Worm (Caenorhabditis elegans) whole organism, mixed stage, embryonic: ENCODE data around the gene lin-12.

ENCODE experiments used
- M03D4.4 ChIP-seq: sonication (generic microtip); optimal IDR thresholded peaks from 2 replicates; lab custom pipeline; 2017; ENCODE audit warnings: mild to moderate bottlenecking, missing genetic modification characterization, missing compliant biosample characterization
- bed-3 ChIP-seq: fragments of 200-800 bp; sonication (Bioruptor generic); optimal IDR thresholded peaks from 3 replicates; lab custom pipeline; 2018; ENCODE audit warnings: mild to moderate bottlenecking, missing genetic modification characterization, moderate library complexity, missing compliant biosample characterization
- blmp-1 ChIP-seq: fragments of 150-350 bp; optimal IDR thresholded peaks from 2 replicates; lab custom pipeline; 2014; ENCODE audit warnings: missing biosample characterization, missing genetic modification characterization
- ceh-43 ChIP-seq: fragments of 200-800 bp; sonication (Bioruptor generic); optimal IDR thresholded peaks from 2 replicates; lab custom pipeline; 2018; ENCODE audit warnings: mild to moderate bottlenecking, missing genetic modification characterization, moderate library complexity, missing compliant biosample characterization
- ceh-83 ChIP-seq: fragments of 200-800 bp; sonication (Bioruptor generic); optimal IDR thresholded peaks from 2 replicates; lab custom pipeline; 2018; ENCODE audit warnings: mild to moderate bottlenecking, missing genetic modification characterization, missing compliant biosample characterization
- cnd-1 ChIP-seq: fragments of 200-800 bp; sonication (Bioruptor generic); optimal IDR thresholded peaks from 2 replicates; lab custom pipeline; 2018; ENCODE audit warnings: mild to moderate bottlenecking, missing genetic modification characterization, missing compliant biosample characterization
- elt-1 ChIP-seq: sonication (generic microtip); optimal IDR thresholded peaks from 2 replicates; lab custom pipeline; 2017; ENCODE audit warnings: missing genetic modification characterization, mild to moderate bottlenecking, missing compliant biosample characterization, antibody characterized with exemption, moderate library complexity, borderline replicate concordance; ENCODE audit not compliant: insufficient read depth
- elt-3 ChIP-seq: fragments of 150-350 bp; optimal IDR thresholded peaks from 2 replicates; lab custom pipeline; 2014; ENCODE audit warnings: missing biosample characterization, missing genetic modification characterization
- ham-2 ChIP-seq: fragments of 200-800 bp; sonication (Bioruptor generic); optimal IDR thresholded peaks from 2 replicates; lab custom pipeline; 2018; ENCODE audit warnings: mild to moderate bottlenecking, missing genetic modification characterization, missing compliant biosample characterization
- hlh-1 ChIP-seq: fragments of 150-350 bp; optimal IDR thresholded peaks from 2 replicates; lab custom pipeline; 2014; ENCODE audit warnings: missing biosample characterization, missing genetic modification reagents, missing genetic modification characterization
- lin-32 ChIP-seq: fragments of 200-800 bp; sonication (Bioruptor generic); optimal IDR thresholded peaks from 2 replicates; lab custom pipeline; 2018; ENCODE audit warnings: mild to moderate bottlenecking, missing genetic modification characterization, missing compliant biosample characterization
- lsy-2 ChIP-seq: fragments of 150-350 bp; optimal IDR thresholded peaks from 2 replicates; lab custom pipeline; 2014; ENCODE audit warnings: missing biosample characterization, missing genetic modification characterization
- mab-5 ChIP-seq: fragments of 150-350 bp; optimal IDR thresholded peaks from 2 replicates; lab custom pipeline; 2014; ENCODE audit warnings: missing biosample characterization, missing genetic modification characterization
- mep-1 ChIP-seq: fragments of 150-350 bp; optimal IDR thresholded peaks from 2 replicates; lab custom pipeline; 2017; ENCODE audit warnings: missing biosample characterization, missing genetic modification reagents, missing genetic modification characterization, inconsistent platforms
- mls-2 ChIP-seq: sonication (generic microtip); optimal IDR thresholded peaks from 2 replicates; lab custom pipeline; 2016; ENCODE audit warnings: mild to moderate bottlenecking, missing genetic modification characterization, moderate library complexity, missing compliant biosample characterization
- nhr-237 ChIP-seq: fragments of 150-350 bp; optimal IDR thresholded peaks from 2 replicates; lab custom pipeline; 2014; ENCODE audit warnings: missing biosample characterization, missing genetic modification characterization
- nhr-28 ChIP-seq: fragments of 150-350 bp; optimal IDR thresholded peaks from 2 replicates; lab custom pipeline; 2014; ENCODE audit warnings: missing biosample characterization, missing genetic modification characterization
- nhr-76 ChIP-seq: sonication (generic microtip); optimal IDR thresholded peaks from 2 replicates; lab custom pipeline; 2017; ENCODE audit warnings: missing biosample characterization, missing genetic modification characterization
- pha-4 ChIP-seq: fragments of 150-350 bp; optimal IDR thresholded peaks from 2 replicates; lab custom pipeline; 2018; ENCODE audit warnings: missing biosample characterization, missing genetic modification reagents, missing genetic modification characterization
- sem-2 ChIP-seq: fragments of 200-800 bp; sonication (Bioruptor generic); optimal IDR thresholded peaks from 2 replicates; lab custom pipeline; 2018; ENCODE audit warnings: mild to moderate bottlenecking, missing genetic modification characterization, missing compliant biosample characterization
- snpc-4 ChIP-seq: fragments of 150-350 bp; optimal IDR thresholded peaks from 2 replicates; lab custom pipeline; 2014; ENCODE audit warnings: missing biosample characterization, missing genetic modification characterization
- sptf-1 ChIP-seq: sonication (generic microtip); optimal IDR thresholded peaks from 2 replicates; lab custom pipeline; 2017; ENCODE audit warnings: mild to moderate bottlenecking, missing genetic modification characterization, moderate library complexity, missing compliant biosample characterization
- tbx-8 ChIP-seq: fragments of 200-800 bp; sonication (Bioruptor generic); optimal IDR thresholded peaks from 2 replicates; lab custom pipeline; 2018; ENCODE audit warnings: mild to moderate bottlenecking, missing genetic modification characterization, moderate library complexity, missing compliant biosample characterization
- unc-120 ChIP-seq: sonication (generic microtip); optimal IDR thresholded peaks from 2 replicates; lab custom pipeline; 2017; ENCODE audit warnings: missing genetic modification characterization, missing compliant biosample characterization; ENCODE audit not compliant: poor library complexity, severe bottlenecking
- unc-39 ChIP-seq: fragments of 150-350 bp; optimal IDR thresholded peaks from 2 replicates; lab custom pipeline; 2014; ENCODE audit warnings: missing biosample characterization, missing genetic modification characterization
- unc-62 ChIP-seq: fragments of 150-350 bp; optimal IDR thresholded peaks from 2 replicates; lab custom pipeline; 2014; ENCODE audit warnings: missing biosample characterization, missing genetic modification reagents, missing genetic modification characterization
- ztf-11 ChIP-seq: fragments of 150-350 bp; optimal IDR thresholded peaks from 2 replicates; lab custom pipeline; 2014; ENCODE audit warnings: missing biosample characterization, missing genetic modification characterization

Gene lin-12

ce11 chrIII:9071372-9071771 is at the start of gene lin-12:
lin-12 (minus strand) TSS chrIII:9071472.
- TF ChIP-seq ztf-11 (tag; lab: Kevin White, UChicago) (no peak), elt-1 (tag; lab: Kevin White, UChicago) (no peak), elt-3 (tag; lab: Kevin White, UChicago) (no peak), blmp-1 (tag; lab: Kevin White, UChicago) (no peak), sem-2 (GFP tag; lab: Kevin White, UChicago) (no peak), mep-1 (tag; lab: Kevin White, UChicago) (no peak), mls-2 (tag; lab: Kevin White, UChicago) (no peak)

- TF ChIP-seq ceh-83 (GFP tag; lab: Kevin White, UChicago) (no peak), mab-5 (tag; lab: Kevin White, UChicago) (no peak), ceh-43 (GFP tag; lab: Kevin White, UChicago) (no peak), sem-2 (GFP tag; lab: Kevin White, UChicago) (no peak), elt-3 (tag; lab: Kevin White, UChicago) (no peak), nhr-76 (no peak), unc-120 (tag; lab: Kevin White, UChicago) (no peak), lsy-2 (no peak), lin-32 (GFP tag; lab: Kevin White, UChicago) (no peak), pha-4 (no peak), nhr-237 (tag; lab: Kevin White, UChicago) (no peak)
These were observed 47.8 kb upstream of the lin-12 start, which contains the start of gene ced-11 for ce11 chrIII:9118921-9119606. ced-11 (plus strand) TSS chrIII:9119556.

ce11 chrIII:9118314-9118850 is 47.1 kb upstream of the lin-12 start, which contains the start of gene grl-11:
grl-11 (minus strand) TSS chrIII:9118364.
- TF ChIP-seq nhr-28 (tag; lab: Kevin White, UChicago) (no peak), cnd-1 (tag; lab: Kevin White, UChicago) (peak; percentile 25), hlh-1 (tag; lab: Kevin White, UChicago) (peak; percentile 74)

DNA sequence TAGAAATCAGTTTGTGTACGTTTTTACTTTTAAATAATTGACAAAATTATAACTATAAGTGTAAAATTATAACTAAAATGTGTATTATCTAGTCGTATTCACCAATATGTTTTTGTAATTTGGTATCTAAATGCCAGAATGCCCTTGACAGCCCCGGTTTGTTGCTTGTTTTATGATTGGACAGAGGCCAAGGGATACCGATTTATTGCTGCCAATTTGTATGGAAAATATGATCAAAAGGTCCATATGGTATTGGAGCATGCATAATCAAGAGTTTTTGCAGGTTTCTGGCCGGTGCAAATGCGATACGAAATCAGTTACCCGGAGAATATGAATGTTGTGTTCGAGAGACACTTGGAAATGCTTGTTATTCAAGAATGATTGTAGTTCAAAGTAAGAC is 44.5 kb upstream of the lin-12 start:
- TF ChIP-seq elt-1 (tag; lab: Kevin White, UChicago): no peak
- no peak for TF ChIP-seq unc-62
- no peak for TF ChIP-seq tbx-8 (GFP tag; lab: Kevin White, UChicago)
- no peak for TF ChIP-seq unc-39 (tag; lab: Kevin White, UChicago)
- TF ChIP-seq unc-120 (tag; lab: Kevin White, UChicago): no peak
- no peak for TF ChIP-seq nhr-237 (tag; lab: Kevin White, UChicago)
- TF ChIP-seq ztf-11 (tag; lab: Kevin White, UChicago): no peak
- no peak for TF ChIP-seq lsy-2
- TF ChIP-seq bed-3: no peak
- TF ChIP-seq mls-2 (tag; lab: Kevin White, UChicago): no peak

DNA sequence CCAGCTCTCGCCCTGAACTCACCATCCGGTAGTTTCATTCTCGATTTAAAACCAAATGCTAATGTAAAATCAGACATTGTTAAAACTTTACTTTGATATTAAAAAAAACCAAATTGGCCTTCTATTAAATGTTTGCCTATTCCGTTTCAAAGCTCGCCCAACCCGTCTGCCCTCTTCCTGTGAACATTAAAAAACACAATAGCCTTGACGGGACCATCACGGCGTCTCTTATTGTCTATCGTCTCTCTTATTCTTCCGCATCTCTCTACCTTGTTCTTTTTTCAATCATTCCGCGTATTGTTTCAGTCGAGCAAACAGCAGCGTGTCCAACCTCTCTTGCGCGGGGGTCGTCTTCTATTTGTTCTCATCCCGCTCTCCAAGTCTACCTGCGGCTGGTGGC is 43.4 kb upstream of the lin-12 start, which contains the start of gene ZK512.1:
TSS of gene ZK512.1 (plus strand) at position 301 of the 400 bp plus-strand sequence.
- TF ChIP-seq snpc-4 (no peak), sem-2 (GFP tag; lab: Kevin White, UChicago) (no peak), pha-4 (peak; percentile 24), ham-2 (GFP tag; lab: Kevin White, UChicago) (peak; percentile 32), cnd-1 (tag; lab: Kevin White, UChicago) (peak; percentile 4)

DNA sequence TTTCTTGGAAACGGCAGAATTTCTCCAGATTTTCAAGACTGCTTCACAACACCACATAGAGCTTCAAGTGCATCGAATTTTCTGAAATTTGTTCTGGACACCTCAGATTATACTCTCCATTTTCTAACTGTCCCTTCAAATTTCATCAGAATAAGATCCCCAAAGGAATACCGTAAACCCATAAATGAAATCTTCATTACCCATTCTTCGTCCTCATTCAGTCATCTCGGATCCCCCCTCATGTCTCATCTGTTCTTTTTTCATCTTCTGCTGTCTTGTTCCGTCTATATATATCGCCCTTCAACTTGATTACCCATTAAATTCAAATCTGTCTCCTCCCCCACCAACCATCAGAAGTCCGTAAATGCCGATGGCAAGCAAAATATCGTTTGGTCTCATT is 42.8 kb upstream of the lin-12 start:
- TF ChIP-seq elt-1 (tag; lab: Kevin White, UChicago) (no peak), sem-2 (GFP tag; lab: Kevin White, UChicago) (no peak), ztf-11 (tag; lab: Kevin White, UChicago) (no peak), unc-120 (tag; lab: Kevin White, UChicago) (no peak), M03D4.4 (tag; lab: Kevin White, UChicago) (no peak), sptf-1 (tag; lab: Kevin White, UChicago) (no peak)
- TF ChIP-seq, all 35 proteins: peak for 0
